Worm (Caenorhabditis elegans) whole organism, early embryonic: ENCODE measurements around the gene dre-1.
A peak's percentile ranks its signal among the peaks of the same experiment; 100 is the strongest.

Source experiments
- F13C5.2 ChIP-seq: sonication (generic microtip); optimal IDR thresholded peaks from 2 replicates; lab custom pipeline; 2017; ENCODE audit warnings: mild to moderate bottlenecking, missing genetic modification characterization, inconsistent platforms, missing compliant biosample characterization
- aly-1 ChIP-seq: sonication (generic microtip); optimal IDR thresholded peaks from 2 replicates; lab custom pipeline; 2016; ENCODE audit warnings: missing genetic modification characterization, missing compliant biosample characterization
- ama-1 ChIP-seq: fragments of 150-350 bp; optimal IDR thresholded peaks from 2 replicates; lab custom pipeline; 2014
- ceh-13 ChIP-seq: fragments of 200-800 bp; sonication (Bioruptor generic); optimal IDR thresholded peaks from 2 replicates; lab custom pipeline; 2018; ENCODE audit warnings: mild to moderate bottlenecking, missing genetic modification characterization, missing compliant biosample characterization
- ceh-36 ChIP-seq: sonication (generic microtip); optimal IDR thresholded peaks from 2 replicates; lab custom pipeline; 2016; ENCODE audit warnings: missing genetic modification characterization, inconsistent platforms, missing compliant biosample characterization
- flt-1 ChIP-seq: fragments of 200-800 bp; sonication (Bioruptor generic); IDR thresholded peaks from 2 replicates; pipeline ENCODE4 v1.3.6; 2022; ENCODE audit warnings: missing genetic modification characterization, missing compliant biosample characterization
- hmbx-1 ChIP-seq: sonication (generic microtip); optimal IDR thresholded peaks from 2 replicates; lab custom pipeline; 2016; ENCODE audit warnings: mild to moderate bottlenecking, missing genetic modification characterization, missing compliant biosample characterization
- hmg-4 ChIP-seq: fragments of 200-800 bp; sonication (Bioruptor generic); optimal IDR thresholded peaks from 2 replicates; lab custom pipeline; 2018; ENCODE audit warnings: mild to moderate bottlenecking, missing genetic modification characterization, missing compliant biosample characterization
- hnd-1 ChIP-seq: sonication (generic microtip); optimal IDR thresholded peaks from 2 replicates; lab custom pipeline; 2016; ENCODE audit warnings: missing genetic modification characterization, missing compliant biosample characterization
- pes-1 ChIP-seq: fragments of 200-800 bp; sonication (Bioruptor generic); IDR thresholded peaks from 2 replicates; pipeline ENCODE4 v1.3.6; 2022; ENCODE audit warnings: missing genetic modification reagents, missing genetic modification characterization, missing compliant biosample characterization
- scrt-1 ChIP-seq: fragments of 200-800 bp; sonication (Bioruptor generic); IDR thresholded peaks from 2 replicates; pipeline ENCODE4 v1.3.6; 2022; ENCODE audit warnings: missing genetic modification characterization, missing compliant biosample characterization
- sea-1 ChIP-seq: fragments of 200-800 bp; sonication (Bioruptor generic); conservative IDR thresholded peaks from 2 replicates; pipeline ENCODE4 v1.3.6; 2022; ENCODE audit warnings: missing genetic modification characterization, missing compliant biosample characterization
- tbx-37 ChIP-seq: fragments of 200-800 bp; sonication (Bioruptor generic); conservative IDR thresholded peaks from 2 replicates; pipeline ENCODE4 v1.3.6; 2022; ENCODE audit warnings: missing genetic modification reagents, missing genetic modification characterization, missing compliant biosample characterization

ce11 chrV:6544999-6545398 lies 1.3 kb downstream of the dre-1 start:
- TF ChIP-seq flt-1 (GFP tag; lab: Robert Waterston, UW) (no peak), tbx-37 (no peak), ceh-36 (tag; lab: Kevin White, UChicago) (no peak), hnd-1 (tag; lab: Kevin White, UChicago) (no peak), pes-1 (GFP tag; lab: Robert Waterston, UW) (no peak), F13C5.2 (no peak), hmbx-1 (tag; lab: Kevin White, UChicago) (no peak), ceh-13 (GFP tag; lab: Kevin White, UChicago) (no peak), aly-1 (no peak), ama-1 (lab: Kevin White, UChicago) (no peak), sea-1 (no peak), hmg-4 (peak; percentile 35), scrt-1 (GFP tag; lab: Robert Waterston, UW) (no peak)
